Fruit fly (Drosophila melanogaster): ENCODE data around the gene CG32032.
A peak's percentile ranks its signal among the peaks of the same experiment; 100 is the strongest.

CG32032 gene

DNA sequence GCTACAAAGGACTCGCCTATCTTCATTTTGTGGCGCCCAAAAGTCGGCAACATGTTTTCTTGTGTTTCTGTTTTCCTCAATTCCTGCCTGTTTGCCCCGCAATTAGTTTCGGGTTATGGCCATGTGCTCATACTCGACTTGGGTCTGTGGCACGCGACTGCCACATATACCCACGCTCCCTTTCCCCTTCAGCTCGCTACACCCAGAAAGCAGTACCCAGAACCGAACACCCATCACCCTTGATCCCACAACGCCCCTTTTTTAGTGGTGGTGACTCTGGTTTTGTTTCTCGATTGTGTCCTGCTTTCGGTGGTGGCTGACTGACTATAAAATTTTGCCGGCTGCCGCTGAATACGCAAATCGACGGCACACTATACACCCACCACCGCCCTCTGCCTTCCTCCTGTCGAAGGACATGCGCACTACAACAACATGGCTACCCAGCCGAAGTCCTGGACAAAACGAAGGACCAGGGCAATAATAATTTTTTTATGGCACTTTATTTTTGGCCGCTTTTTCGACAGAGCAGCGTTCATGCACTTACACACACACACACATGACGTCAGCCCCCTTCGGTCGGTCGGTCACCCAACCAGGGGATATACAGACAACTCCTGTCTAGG is 42.3 kb upstream of the CG32032 start:
- TF ChIP-seq Mnt (GFP tag; optimal IDR thresholded peaks at IDR 0.05), result no peak
- no peak for TF ChIP-seq tj (GFP tag; optimal IDR thresholded peaks at IDR 0.05)
- no peak for TF ChIP-seq Clk (GFP tag; optimal IDR thresholded peaks at IDR 0.05)
- no peak for TF ChIP-seq kay (GFP tag; ENCODE audit: borderline replicate concordance)
- TF ChIP-seq CG11617 (GFP tag; optimal IDR thresholded peaks at IDR 0.05), result no peak
- no peak for TF ChIP-seq Hr96 (GFP tag; optimal IDR thresholded peaks at IDR 0.05)
- TF ChIP-seq ovo (GFP tag; optimal IDR thresholded peaks at IDR 0.05), result no peak
- TF ChIP-seq cnc (optimal IDR thresholded peaks at IDR 0.05), result no peak
- TF ChIP-seq CG7101 (tag; optimal IDR thresholded peaks at IDR 0.05), result no peak
- no peak for TF ChIP-seq CG1620 (GFP tag; optimal IDR thresholded peaks at IDR 0.05)

DNA sequence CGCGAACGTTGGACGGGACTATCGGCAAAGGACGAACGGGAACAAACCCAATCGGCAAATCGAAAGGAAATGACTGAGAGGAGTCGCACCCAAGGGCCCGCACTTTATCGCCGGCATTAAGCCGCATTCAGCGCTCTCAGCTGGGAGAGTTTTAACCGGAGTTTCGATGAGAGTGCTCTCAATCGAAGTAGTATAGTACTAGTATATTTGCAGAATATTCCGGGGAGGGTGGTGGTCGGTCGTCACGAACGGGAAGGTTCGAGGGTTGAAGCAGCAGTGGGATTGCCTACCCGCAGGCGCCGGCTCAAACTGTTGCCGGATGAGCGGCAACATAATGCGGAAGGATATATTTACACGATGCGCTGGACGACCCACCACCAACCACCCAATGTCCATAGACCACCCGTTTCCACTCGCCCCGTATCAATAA is 41.0 kb upstream of the CG32032 start:
- TF ChIP-seq cic (GFP tag; optimal IDR thresholded peaks at IDR 0.05) (no peak), kay (GFP tag; ENCODE audit: borderline replicate concordance) (no peak)

DNA sequence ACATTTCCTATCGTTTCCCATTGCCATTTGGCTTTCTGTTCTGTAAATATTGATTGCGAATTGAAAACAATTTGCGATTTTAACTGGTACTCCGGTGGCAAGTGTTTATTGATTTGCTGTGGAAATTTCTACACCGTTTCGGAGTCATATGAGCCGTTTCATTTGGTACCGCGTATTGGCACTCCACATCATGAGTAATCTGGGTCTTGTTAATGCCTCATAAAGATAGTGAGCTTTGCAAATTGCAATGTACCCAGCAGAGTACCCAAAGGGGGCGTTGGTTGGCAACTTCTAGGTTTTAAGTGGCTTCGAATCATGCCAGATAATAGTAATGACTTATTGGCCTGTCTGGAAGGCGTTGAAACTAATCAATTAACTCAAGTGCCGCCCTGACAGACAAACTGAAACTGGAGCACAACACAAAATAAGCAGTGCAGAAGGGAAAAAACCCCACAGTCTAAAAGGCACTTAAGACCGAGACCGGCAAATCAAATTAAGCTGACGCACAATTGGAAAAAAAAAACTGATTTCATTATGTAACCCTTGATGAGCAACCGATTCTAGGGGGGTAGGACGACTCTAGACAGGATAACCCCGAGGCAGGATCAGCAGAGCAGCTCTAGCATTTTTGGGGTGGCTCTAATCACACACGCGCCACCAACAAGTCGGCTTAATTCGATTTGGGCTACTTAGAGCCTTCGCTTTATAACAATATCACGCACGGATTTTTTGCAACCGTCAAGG is 39.9 kb upstream of the CG32032 start:
- TF ChIP-seq Hr96 (GFP tag; optimal IDR thresholded peaks at IDR 0.05) (peak; percentile 43), cic (GFP tag; optimal IDR thresholded peaks at IDR 0.05) (peak; percentile 65), Mnt (GFP tag; optimal IDR thresholded peaks at IDR 0.05) (no peak), kay (GFP tag; ENCODE audit: borderline replicate concordance) (peak; percentile 67), cnc (optimal IDR thresholded peaks at IDR 0.05) (no peak), toe (GFP tag; optimal IDR thresholded peaks at IDR 0.05) (no peak), CG33017 (tag; optimal IDR thresholded peaks at IDR 0.05) (no peak)

DNA sequence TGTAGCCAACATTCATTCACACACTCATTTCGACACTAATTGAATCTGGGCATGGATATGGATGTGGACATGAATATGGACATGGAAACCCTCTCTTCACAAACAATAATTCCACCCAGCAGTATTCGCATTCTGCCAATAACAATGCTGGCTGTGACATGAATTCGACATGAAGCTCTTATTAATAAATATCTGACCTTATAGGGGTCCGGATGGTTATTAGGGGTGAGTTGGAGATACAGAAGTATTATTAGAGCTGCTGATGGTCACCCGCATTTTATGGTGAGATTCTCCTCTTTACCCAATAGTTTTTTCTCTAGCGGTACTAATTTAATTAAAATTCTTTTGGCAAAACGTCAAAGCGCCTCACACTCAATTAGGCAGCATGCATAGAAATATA is 38.6 kb upstream of the CG32032 start:
- TF ChIP-seq CG14711 (tag; optimal IDR thresholded peaks at IDR 0.05) (no peak), cic (GFP tag; optimal IDR thresholded peaks at IDR 0.05) (no peak), Mnt (GFP tag; optimal IDR thresholded peaks at IDR 0.05) (no peak), tj (GFP tag; optimal IDR thresholded peaks at IDR 0.05) (no peak), kay (GFP tag; ENCODE audit: borderline replicate concordance) (no peak), CG33017 (tag; optimal IDR thresholded peaks at IDR 0.05) (no peak), toe (GFP tag; optimal IDR thresholded peaks at IDR 0.05) (no peak), Hr96 (GFP tag; optimal IDR thresholded peaks at IDR 0.05) (no peak), ovo (GFP tag; optimal IDR thresholded peaks at IDR 0.05) (no peak), CG11617 (GFP tag; optimal IDR thresholded peaks at IDR 0.05) (no peak), CG1620 (GFP tag; optimal IDR thresholded peaks at IDR 0.05) (no peak), CG7101 (tag; optimal IDR thresholded peaks at IDR 0.05) (no peak), CG5204 (GFP tag; optimal IDR thresholded peaks at IDR 0.05) (no peak), Crg-1 (GFP tag; optimal IDR thresholded peaks at IDR 0.05) (no peak), CG12768 (GFP tag; optimal IDR thresholded peaks at IDR 0.05) (no peak), bab1 (GFP tag; optimal IDR thresholded peaks at IDR 0.05) (no peak), Clk (GFP tag; optimal IDR thresholded peaks at IDR 0.05) (no peak), cnc (optimal IDR thresholded peaks at IDR 0.05) (no peak), pad (GFP tag; optimal IDR thresholded peaks at IDR 0.05) (no peak)

DNA sequence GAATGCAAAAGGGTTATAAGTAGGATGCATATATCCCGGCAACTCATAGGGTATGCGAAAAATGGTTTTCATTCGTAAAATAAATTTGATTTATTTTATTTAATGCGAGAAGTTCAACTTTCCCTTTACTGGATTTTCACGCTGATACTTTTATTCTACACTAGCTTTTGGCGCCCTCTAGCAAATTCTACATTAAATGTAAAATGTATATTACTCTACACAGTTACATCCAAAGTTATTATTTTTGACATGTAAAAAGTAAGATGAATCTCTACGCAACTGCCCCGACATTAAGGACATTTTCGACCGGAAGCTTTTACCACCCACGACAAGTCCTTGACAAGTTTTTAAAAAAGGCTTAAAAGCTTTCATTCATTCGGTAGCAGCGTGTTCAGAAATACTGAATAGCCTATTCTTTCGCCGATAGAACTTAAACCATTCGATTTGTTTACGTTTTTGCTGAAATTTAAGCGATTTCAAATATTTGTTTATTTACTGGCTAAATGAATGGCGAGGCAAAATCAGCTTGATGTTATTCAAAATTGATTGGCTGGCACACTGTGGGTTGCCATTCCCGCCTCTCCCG is 37.9 kb upstream of the CG32032 start:
- TF ChIP-seq Mnt (GFP tag; optimal IDR thresholded peaks at IDR 0.05) (no peak), cnc (optimal IDR thresholded peaks at IDR 0.05) (no peak), ovo (GFP tag; optimal IDR thresholded peaks at IDR 0.05) (no peak), Crg-1 (GFP tag; optimal IDR thresholded peaks at IDR 0.05) (no peak), kay (GFP tag; ENCODE audit: borderline replicate concordance) (no peak), CG12768 (GFP tag; optimal IDR thresholded peaks at IDR 0.05) (no peak), CG7101 (tag; optimal IDR thresholded peaks at IDR 0.05) (no peak), CG5204 (GFP tag; optimal IDR thresholded peaks at IDR 0.05) (no peak), bab1 (GFP tag; optimal IDR thresholded peaks at IDR 0.05) (no peak), CG1620 (GFP tag; optimal IDR thresholded peaks at IDR 0.05) (no peak), CG33017 (tag; optimal IDR thresholded peaks at IDR 0.05) (no peak), Hr96 (GFP tag; optimal IDR thresholded peaks at IDR 0.05) (no peak)

DNA sequence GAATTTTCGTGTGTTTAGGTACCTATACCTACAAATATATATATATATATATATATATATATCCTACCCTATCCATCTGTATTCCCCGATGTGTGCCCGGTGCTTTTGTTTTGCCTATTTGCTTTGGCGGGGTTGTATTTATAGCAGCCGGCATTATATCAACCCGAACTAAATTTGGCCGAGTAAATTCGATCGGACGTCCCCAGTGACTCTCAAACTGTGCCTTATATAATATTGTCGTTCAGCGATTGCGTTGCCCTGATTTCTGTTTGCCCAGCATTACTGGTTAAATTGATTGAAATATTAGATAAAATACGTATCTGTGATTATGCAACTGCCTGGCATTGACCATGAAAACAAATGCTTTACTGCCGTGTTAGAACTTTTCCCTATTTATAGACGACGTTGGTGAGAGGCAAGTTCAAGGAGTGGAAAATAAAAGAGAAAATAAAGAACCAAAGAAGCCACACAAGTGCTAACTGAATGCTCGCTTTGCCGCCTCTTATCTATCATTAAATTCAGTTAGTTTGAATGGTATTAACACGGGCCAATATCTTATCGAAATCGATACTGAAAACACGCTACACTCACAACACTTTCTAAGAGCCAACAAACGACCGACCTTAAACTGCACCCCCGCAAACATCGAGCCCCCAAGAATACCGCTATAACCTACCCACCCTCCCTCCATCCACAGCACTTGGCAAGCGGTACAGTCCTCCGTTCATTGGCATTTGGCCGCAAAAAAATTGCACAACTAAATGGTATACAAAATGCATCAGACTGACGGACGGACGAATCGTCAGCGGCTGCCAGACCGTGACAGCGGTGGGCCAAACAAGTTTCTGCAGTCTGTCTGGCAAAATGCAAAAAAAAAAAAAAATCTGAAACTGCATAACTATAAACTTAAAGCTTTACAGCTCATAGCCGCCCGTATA is 36.7 kb upstream of the CG32032 start:
- TF ChIP-seq pad (GFP tag; optimal IDR thresholded peaks at IDR 0.05) (no peak), Mnt (GFP tag; optimal IDR thresholded peaks at IDR 0.05) (peak; percentile 60), cnc (optimal IDR thresholded peaks at IDR 0.05) (no peak), Hr96 (GFP tag; optimal IDR thresholded peaks at IDR 0.05) (no peak), cic (GFP tag; optimal IDR thresholded peaks at IDR 0.05) (peak; percentile 75), CG11617 (GFP tag; optimal IDR thresholded peaks at IDR 0.05) (peak; percentile 51), CG33017 (tag; optimal IDR thresholded peaks at IDR 0.05) (no peak), kay (GFP tag; ENCODE audit: borderline replicate concordance) (peak; percentile 42), Clk (GFP tag; optimal IDR thresholded peaks at IDR 0.05) (no peak), ovo (GFP tag; optimal IDR thresholded peaks at IDR 0.05) (peak; percentile 94), CG12768 (GFP tag; optimal IDR thresholded peaks at IDR 0.05) (peak; percentile 11), bab1 (GFP tag; optimal IDR thresholded peaks at IDR 0.05) (no peak), CG5204 (GFP tag; optimal IDR thresholded peaks at IDR 0.05) (no peak), CG7045 (GFP tag; optimal IDR thresholded peaks at IDR 0.05) (no peak), CG7101 (tag; optimal IDR thresholded peaks at IDR 0.05) (peak; percentile 14), Crg-1 (GFP tag; optimal IDR thresholded peaks at IDR 0.05) (peak; percentile 11), tj (GFP tag; optimal IDR thresholded peaks at IDR 0.05) (peak; percentile 44), CG1620 (GFP tag; optimal IDR thresholded peaks at IDR 0.05) (no peak), toe (GFP tag; optimal IDR thresholded peaks at IDR 0.05) (no peak), CG14711 (tag; optimal IDR thresholded peaks at IDR 0.05) (peak; percentile 28)
